Worm (Caenorhabditis elegans) whole organism, late embryonic: ENCODE results near the gene K02F3.12.

Experiments used
- ama-1 ChIP-seq: fragments of 150-350 bp; optimal IDR thresholded peaks from 2 replicates; lab custom pipeline; 2014
- elt-2 ChIP-seq: sonication (generic microtip); optimal IDR thresholded peaks from 2 replicates; lab custom pipeline; 2016; ENCODE audit warnings: missing genetic modification reagents, missing genetic modification characterization, missing compliant biosample characterization
- fkh-6 ChIP-seq: sonication (generic microtip); optimal IDR thresholded peaks from 2 replicates; lab custom pipeline; 2016; ENCODE audit warnings: missing genetic modification characterization, missing compliant biosample characterization
- nfya-1 ChIP-seq: sonication (generic microtip); optimal IDR thresholded peaks from 2 replicates; lab custom pipeline; 2017; ENCODE audit warnings: missing genetic modification characterization, mild to moderate bottlenecking, missing compliant biosample characterization, antibody characterized with exemption, moderate library complexity
- npax-4 ChIP-seq: sonication (generic microtip); optimal IDR thresholded peaks from 2 replicates; lab custom pipeline; 2016; ENCODE audit warnings: missing genetic modification characterization, missing compliant biosample characterization
- odd-2 ChIP-seq: sonication (generic microtip); optimal IDR thresholded peaks from 2 replicates; lab custom pipeline; 2017; ENCODE audit warnings: antibody characterized with exemption, mild to moderate bottlenecking, missing genetic modification characterization, missing compliant biosample characterization
- pha-2 ChIP-seq: sonication (generic microtip); optimal IDR thresholded peaks from 2 replicates; lab custom pipeline; 2017; ENCODE audit warnings: mild to moderate bottlenecking, missing genetic modification characterization, missing compliant biosample characterization
- pha-4 ChIP-seq: fragments of 150-350 bp; optimal IDR thresholded peaks from 2 replicates; lab custom pipeline; 2018; ENCODE audit warnings: missing biosample characterization, missing genetic modification reagents, missing genetic modification characterization
- sox-4 ChIP-seq: sonication (generic microtip); optimal IDR thresholded peaks from 2 replicates; lab custom pipeline; 2017; ENCODE audit warnings: mild to moderate bottlenecking, missing genetic modification characterization, inconsistent platforms, missing compliant biosample characterization

- TF ChIP-seq pha-4 (tag; lab: Kevin White, UChicago) = no peak
- no peak for TF ChIP-seq elt-2 (tag; lab: Kevin White, UChicago)
- TF ChIP-seq odd-2 (tag; lab: Kevin White, UChicago) = no peak
- no peak for TF ChIP-seq nfya-1 (tag; lab: Kevin White, UChicago)
- no peak for TF ChIP-seq pha-2 (tag; lab: Kevin White, UChicago)
- TF ChIP-seq sox-4 = no peak
- TF ChIP-seq ama-1 (lab: Kevin White, UChicago) = no peak
- TF ChIP-seq npax-4 (tag; lab: Kevin White, UChicago) = no peak
- no peak for TF ChIP-seq fkh-6 (tag; lab: Kevin White, UChicago)
Observed at ce11 chrIII:825256-825655, 31.1 kb upstream of the K02F3.12 start.
